Worm (Caenorhabditis elegans) whole organism, young adult: ENCODE results near the gene ech-6.
A peak's percentile ranks its signal among the peaks of the same experiment; 100 is the strongest.

Experiments used
- B0336.3 ChIP-seq: fragments of 200-800 bp; sonication (Bioruptor generic); IDR thresholded peaks from 2 replicates; pipeline ENCODE4 v1.3.6; 2022; ENCODE audit warnings: missing genetic modification characterization, missing compliant biosample characterization
- D2030.7 ChIP-seq: fragments of 200-800 bp; sonication (Bioruptor generic); IDR thresholded peaks from 2 replicates; pipeline ENCODE4 v1.3.6; 2022; ENCODE audit warnings: missing genetic modification reagents, missing genetic modification characterization, missing compliant biosample characterization
- F33H1.4 ChIP-seq: fragments of 200-800 bp; sonication (Bioruptor generic); IDR thresholded peaks from 2 replicates; pipeline ENCODE4 v1.3.6; 2022; ENCODE audit warnings: missing genetic modification reagents, missing genetic modification characterization, missing compliant biosample characterization
- K11D2.4 ChIP-seq: fragments of 200-800 bp; sonication (Bioruptor generic); IDR thresholded peaks from 2 replicates; pipeline ENCODE4 v1.3.6; 2022; ENCODE audit warnings: missing genetic modification reagents, missing genetic modification characterization, missing compliant biosample characterization
- Y79H2A.3 ChIP-seq: fragments of 200-800 bp; sonication (Bioruptor generic); conservative IDR thresholded peaks from 2 replicates; pipeline ENCODE4 v1.3.6; 2022; ENCODE audit warnings: missing genetic modification reagents, missing genetic modification characterization, missing compliant biosample characterization
- akir-1 ChIP-seq: fragments of 200-800 bp; sonication (Bioruptor generic); optimal IDR thresholded peaks from 2 replicates; lab custom pipeline; 2018; ENCODE audit warnings: mild to moderate bottlenecking, missing genetic modification characterization, moderate library complexity, missing compliant biosample characterization
- atf-7 ChIP-seq: sonication (generic microtip); optimal IDR thresholded peaks from 2 replicates; lab custom pipeline; 2017; ENCODE audit warnings: mild to moderate bottlenecking, missing genetic modification characterization, missing compliant biosample characterization
- attf-5 ChIP-seq: fragments of 200-800 bp; sonication (Bioruptor generic); optimal IDR thresholded peaks from 2 replicates; lab custom pipeline; 2018; ENCODE audit warnings: mild to moderate bottlenecking, missing genetic modification characterization, missing compliant biosample characterization
- cebp-1 ChIP-seq, 2 experiments: fragments of 200-800 bp in 1 of 2; sonication (Bioruptor generic) in 1 of 2; sonication (generic microtip) in 1 of 2; IDR thresholded peaks in 1 of 2; optimal IDR thresholded peaks in 1 of 2; 2 replicates each; pipeline versions ENCODE4 v1.3.6 to Lab custom; 2017 to 2022; ENCODE audit warnings: missing compliant biosample characterization in 2 of 2, missing genetic modification characterization in 2 of 2, mild to moderate bottlenecking in 1 of 2, missing genetic modification reagents in 1 of 2, moderate library complexity in 1 of 2
- ceh-100 ChIP-seq: fragments of 200-800 bp; sonication (Bioruptor generic); IDR thresholded peaks from 2 replicates; pipeline ENCODE4 v1.3.6; 2022; ENCODE audit warnings: missing genetic modification reagents, missing genetic modification characterization, missing compliant biosample characterization
- ceh-91 ChIP-seq: fragments of 200-800 bp; sonication (Bioruptor generic); IDR thresholded peaks from 2 replicates; pipeline ENCODE4 v1.3.6; 2022; ENCODE audit warnings: missing genetic modification reagents, missing genetic modification characterization, missing compliant biosample characterization
- dox-1 ChIP-seq: fragments of 200-800 bp; sonication (Bioruptor generic); IDR thresholded peaks from 2 replicates; pipeline ENCODE4 v1.3.6; 2022; ENCODE audit warnings: missing genetic modification reagents, missing genetic modification characterization, missing compliant biosample characterization
- dpff-1 ChIP-seq: sonication (generic microtip); optimal IDR thresholded peaks from 2 replicates; lab custom pipeline; 2017; ENCODE audit warnings: mild to moderate bottlenecking, missing genetic modification characterization, missing compliant biosample characterization
- dpl-1 ChIP-seq: fragments of 150-350 bp; optimal IDR thresholded peaks from 2 replicates; lab custom pipeline; 2014; ENCODE audit warnings: missing biosample characterization, missing genetic modification reagents, missing genetic modification characterization
- efl-1 ChIP-seq: fragments of 150-350 bp; optimal IDR thresholded peaks from 2 replicates; lab custom pipeline; 2014; ENCODE audit warnings: missing biosample characterization, missing genetic modification reagents, missing genetic modification characterization
- him-1 ChIP-seq: sonication (generic microtip); optimal IDR thresholded peaks from 2 replicates; lab custom pipeline; 2016; ENCODE audit warnings: missing genotype, missing genetic modification reagents, missing genetic modification characterization, missing compliant biosample characterization
- hmg-1.2 ChIP-seq: fragments of 200-800 bp; sonication (Bioruptor generic); IDR thresholded peaks from 2 replicates; pipeline ENCODE4 v1.3.6; 2022; ENCODE audit warnings: missing genetic modification reagents, missing genetic modification characterization, missing compliant biosample characterization
- lin-54 ChIP-seq: fragments of 200-800 bp; sonication (Bioruptor generic); optimal IDR thresholded peaks from 2 replicates; lab custom pipeline; 2018; ENCODE audit warnings: mild to moderate bottlenecking, missing genetic modification characterization, missing compliant biosample characterization
- lsl-1 ChIP-seq: fragments of 200-800 bp; sonication (Bioruptor generic); optimal IDR thresholded peaks from 2 replicates; lab custom pipeline; 2018; ENCODE audit warnings: mild to moderate bottlenecking, missing genetic modification characterization, moderate library complexity, missing compliant biosample characterization
- madf-6 ChIP-seq: fragments of 200-800 bp; sonication (Bioruptor generic); IDR thresholded peaks from 2 replicates; pipeline ENCODE4 v1.3.6; 2022; ENCODE audit warnings: missing genetic modification reagents, missing genetic modification characterization, missing compliant biosample characterization
- madf-8 ChIP-seq: fragments of 200-800 bp; sonication (Bioruptor generic); conservative IDR thresholded peaks from 2 replicates; pipeline ENCODE4 v1.3.6; 2022; ENCODE audit warnings: missing genetic modification reagents, missing genetic modification characterization, missing compliant biosample characterization
- mcd-1 ChIP-seq: fragments of 200-800 bp; sonication (Bioruptor generic); IDR thresholded peaks from 2 replicates; pipeline ENCODE4 v1.3.6; 2022; ENCODE audit warnings: missing genetic modification reagents, missing genetic modification characterization, missing compliant biosample characterization
- nhr-27 ChIP-seq: fragments of 200-800 bp; sonication (Bioruptor generic); optimal IDR thresholded peaks from 2 replicates; lab custom pipeline; 2018; ENCODE audit warnings: mild to moderate bottlenecking, missing genetic modification characterization, moderate library complexity, missing compliant biosample characterization
- nhr-90 ChIP-seq: sonication (generic microtip); optimal IDR thresholded peaks from 2 replicates; lab custom pipeline; 2016; ENCODE audit warnings: missing genotype, mild to moderate bottlenecking, missing genetic modification characterization, missing compliant biosample characterization
- rcor-1 ChIP-seq: fragments of 200-800 bp; sonication (Bioruptor generic); IDR thresholded peaks from 2 replicates; pipeline ENCODE4 v1.3.6; 2022; ENCODE audit warnings: missing genetic modification reagents, missing genetic modification characterization, missing compliant biosample characterization
- snpc-3.4 ChIP-seq: sonication (generic microtip); optimal IDR thresholded peaks from 2 replicates; lab custom pipeline; 2017; ENCODE audit warnings: missing genetic modification characterization, mild to moderate bottlenecking, missing compliant biosample characterization, antibody characterized with exemption, moderate library complexity, missing genotype, missing genetic modification reagents
- snpc-4 ChIP-seq, 5 experiments: fragments of 150-350 bp in 1 of 5; sonication (generic microtip) in 4 of 5; optimal IDR thresholded peaks; 2 replicates each; lab custom pipeline; 2014 to 2018; ENCODE audit warnings: missing genetic modification characterization in 5 of 5, missing biosample characterization in 3 of 5, antibody characterized with exemption in 2 of 5, mild to moderate bottlenecking in 2 of 5, missing compliant biosample characterization in 2 of 5, missing genotype in 2 of 5, moderate library complexity in 2 of 5, missing genetic modification reagents in 1 of 5
- tlf-1 ChIP-seq: fragments of 200-800 bp; sonication (Bioruptor generic); optimal IDR thresholded peaks from 2 replicates; lab custom pipeline; 2018; ENCODE audit warnings: mild to moderate bottlenecking, missing genetic modification characterization, missing compliant biosample characterization
- unc-130 ChIP-seq: sonication (generic microtip); optimal IDR thresholded peaks from 2 replicates; lab custom pipeline; 2016; ENCODE audit warnings: missing genetic modification reagents, missing genetic modification characterization, missing compliant biosample characterization
- unc-62 ChIP-seq: fragments of 150-350 bp; optimal IDR thresholded peaks from 2 replicates; lab custom pipeline; 2014; ENCODE audit warnings: missing biosample characterization, missing genetic modification reagents, missing genetic modification characterization
- xnd-1 ChIP-seq: sonication (generic microtip); optimal IDR thresholded peaks from 2 replicates; lab custom pipeline; 2016; ENCODE audit warnings: missing genotype, missing genetic modification reagents, missing genetic modification characterization, missing compliant biosample characterization
- zim-3 ChIP-seq: sonication (generic microtip); optimal IDR thresholded peaks from 2 replicates; lab custom pipeline; 2017; ENCODE audit warnings: mild to moderate bottlenecking, missing genetic modification characterization, moderate library complexity, missing compliant biosample characterization
- ztf-26 ChIP-seq: sonication (generic microtip); optimal IDR thresholded peaks from 2 replicates; lab custom pipeline; 2017; ENCODE audit warnings: missing genetic modification characterization, missing compliant biosample characterization

Gene ech-6

ce11 chrIII:9796448-9796847 lies 43.8 kb upstream of the ech-6 start, which contains the start of gene srxa-10:
TSS of gene srxa-10 (minus strand) at chrIII:9796548.
- TF ChIP-seq dpff-1: no peak
- no peak for TF ChIP-seq nhr-90 (tag; lab: Kevin White, UChicago)
- TF ChIP-seq atf-7 (tag; lab: Kevin White, UChicago): no peak
- TF ChIP-seq K11D2.4: no peak
- no peak for TF ChIP-seq nhr-27
- TF ChIP-seq tlf-1 (GFP tag; lab: Kevin White, UChicago): no peak

- TF ChIP-seq tlf-1 (GFP tag; lab: Kevin White, UChicago) (peak; percentile 3), him-1 (tag; lab: Kevin White, UChicago) (peak; percentile 52), akir-1 (GFP tag; lab: Kevin White, UChicago) (no peak), xnd-1 (tag; lab: Kevin White, UChicago) (peak; percentile 81), rcor-1 (GFP tag; lab: Robert Waterston, UW) (0 out of 2 replicates have a peak, but pooled peaks have one; percentile 19), snpc-3.4 (tag; lab: Kevin White, UChicago) (peak; percentile 66), madf-8 (GFP tag; lab: Robert Waterston, UW) (peak; percentile 91), attf-5 (GFP tag; lab: Kevin White, UChicago) (peak; percentile 0), unc-130 (peak; percentile 37), ceh-91 (GFP tag; lab: Robert Waterston, UW) (peak; percentile 72), Y79H2A.3 (GFP tag; lab: Robert Waterston, UW) (0 out of 2 replicates have a peak, but pooled peaks have one; percentile 6), K11D2.4 (no peak), lin-54 (GFP tag; lab: Kevin White, UChicago) (peak; percentile 80), efl-1 (GFP tag; lab: Kevin White, UChicago) (peak; percentile 87), F33H1.4 (peak; percentile 86), madf-6 (GFP tag; lab: Robert Waterston, UW) (peak; percentile 94), hmg-1.2 (GFP tag; lab: Robert Waterston, UW) (peak; percentile 96), lsl-1 (GFP tag; lab: Kevin White, UChicago) (peak; percentile 92), B0336.3 (GFP tag; lab: Robert Waterston, UW) (0 out of 2 replicates have a peak, but pooled peaks have one; percentile 15), ceh-100 (GFP tag; lab: Robert Waterston, UW) (no peak), ztf-26 (tag; lab: Kevin White, UChicago) (no peak), cebp-1 (GFP tag; IDR thresholded peaks at IDR 0.05; lab: Robert Waterston, UW) (no peak), cebp-1 (tag; optimal IDR thresholded peaks at IDR 0.05; lab: Kevin White, UChicago) (no peak), mcd-1 (GFP tag; lab: Robert Waterston, UW) (peak; percentile 13; the same call in 1 of the 2 replicates), D2030.7 (GFP tag; lab: Robert Waterston, UW) (peak; percentile 55), dpl-1 (GFP tag; lab: Kevin White, UChicago) (peak; percentile 66), zim-3 (tag; lab: Kevin White, UChicago) (no peak), unc-62 (GFP tag; lab: Kevin White, UChicago) (no peak), dox-1 (peak; percentile 68), snpc-4 (GFP tag; optimal IDR thresholded peaks at IDR 0.05; lab: Kevin White, UChicago) (no peak), snpc-4 (tag; optimal IDR thresholded peaks at IDR 0.05; lab: Kevin White, UChicago) (peak in 1 of 4 experiments; percentile 4)
Observed at ce11 chrIII:9793592-9794417, 41.1 kb upstream of the ech-6 start, which contains the start of the genes R10E11.9 and mcm-6. TSS of gene R10E11.9 (minus strand) at chrIII:9793642. TSS of gene mcm-6 (plus strand) at chrIII:9794367.
